Fruit fly (Drosophila melanogaster) whole organism, embryonic: ENCODE results near the gene CG31549.

Experiments used
- ATbp ChIP-seq: fragments of 200-800 bp; sonication (Bioruptor generic); optimal IDR thresholded peaks from 2 replicates; lab custom pipeline; 2017; ENCODE audit warnings: missing biosample characterization, mild to moderate bottlenecking, missing genetic modification characterization, missing genetic modification reagents
- Antp ChIP-seq: fragments of 200-800 bp; sonication (Bioruptor generic); optimal IDR thresholded peaks from 3 replicates; lab custom pipeline; 2016; ENCODE audit warnings: missing biosample characterization, missing genetic modification characterization
- CG10267 ChIP-seq: fragments of 200-800 bp; sonication (Bioruptor generic); optimal IDR thresholded peaks from 2 replicates; lab custom pipeline; 2018; ENCODE audit warnings: missing biosample characterization, mild to moderate bottlenecking, missing genetic modification characterization, moderate library complexity
- CG10321 ChIP-seq: fragments of 200-800 bp; sonication (Bioruptor generic); IDR thresholded peaks from 2 replicates; pipeline ENCODE4 v1.3.6; 2022; ENCODE audit warnings: missing biosample characterization, missing genetic modification characterization
- CG10366 ChIP-seq: fragments of 200-800 bp; sonication (Bioruptor generic); IDR thresholded peaks from 2 replicates; pipeline ENCODE4 v1.3.6; 2022; ENCODE audit warnings: missing biosample characterization, missing genetic modification characterization
- CG10543 ChIP-seq: fragments of 200-800 bp; sonication (Bioruptor generic); optimal IDR thresholded peaks from 3 replicates; lab custom pipeline; 2017; ENCODE audit warnings: missing biosample characterization, mild to moderate bottlenecking, missing genetic modification characterization, moderate library complexity
- CG11093 ChIP-seq: fragments of 200-800 bp; sonication (Bioruptor generic); IDR thresholded peaks from 3 replicates; pipeline ENCODE4 v1.3.6; 2022; ENCODE audit warnings: missing biosample characterization, missing genetic modification characterization
- CG12942 ChIP-seq: fragments of 200-800 bp; sonication (Bioruptor generic); optimal IDR thresholded peaks from 3 replicates; lab custom pipeline; 2016; ENCODE audit warnings: missing biosample characterization, missing genetic modification characterization
- CG15269 ChIP-seq: fragments of 200-800 bp; sonication (Bioruptor generic); optimal IDR thresholded peaks from 2 replicates; lab custom pipeline; 2018; ENCODE audit warnings: missing biosample characterization, mild to moderate bottlenecking, missing genetic modification characterization, moderate library complexity
- CG17912 ChIP-seq: fragments of 200-800 bp; sonication (Bioruptor generic); optimal IDR thresholded peaks from 2 replicates; lab custom pipeline; 2018; ENCODE audit warnings: missing biosample characterization, mild to moderate bottlenecking, missing genetic modification characterization
- CG18262 ChIP-seq: fragments of 200-800 bp; optimal IDR thresholded peaks from 3 replicates; lab custom pipeline; 2019; ENCODE audit warnings: missing biosample characterization, mild to moderate bottlenecking, missing genetic modification characterization, moderate library complexity
- CG31365 ChIP-seq: fragments of 200-800 bp; sonication (Bioruptor generic); optimal IDR thresholded peaks from 2 replicates; lab custom pipeline; 2018; ENCODE audit warnings: missing biosample characterization, mild to moderate bottlenecking, missing genetic modification characterization
- CG34376 ChIP-seq: fragments of 200-800 bp; sonication (Bioruptor generic); optimal IDR thresholded peaks from 2 replicates; lab custom pipeline; 2018; ENCODE audit warnings: missing biosample characterization, mild to moderate bottlenecking, missing genetic modification characterization
- CG7357 ChIP-seq: fragments of 200-800 bp; sonication (Bioruptor generic); IDR thresholded peaks from 3 replicates; pipeline ENCODE4 v1.3.6; 2022; ENCODE audit warnings: missing biosample characterization, missing genetic modification characterization
- CG7839 ChIP-seq: fragments of 200-800 bp; sonication (Bioruptor generic); optimal IDR thresholded peaks from 3 replicates; lab custom pipeline; 2018; ENCODE audit warnings: missing biosample characterization, mild to moderate bottlenecking, missing genetic modification characterization, moderate library complexity
- CG7987 ChIP-seq: fragments of 200-800 bp; sonication (Bioruptor generic); optimal IDR thresholded peaks from 2 replicates; lab custom pipeline; 2018; ENCODE audit warnings: missing biosample characterization, mild to moderate bottlenecking, missing genetic modification characterization, moderate library complexity
- CG8944 ChIP-seq: fragments of 200-800 bp; sonication (Bioruptor generic); optimal IDR thresholded peaks from 3 replicates; lab custom pipeline; 2016; ENCODE audit warnings: missing biosample characterization, missing genetic modification characterization
- CG9437 ChIP-seq: fragments of 200-800 bp; sonication (Bioruptor generic); optimal IDR thresholded peaks from 2 replicates; lab custom pipeline; 2018; ENCODE audit warnings: missing biosample characterization, mild to moderate bottlenecking, missing genetic modification characterization
- CG9727 ChIP-seq: fragments of 200-800 bp; sonication (Bioruptor generic); optimal IDR thresholded peaks from 3 replicates; lab custom pipeline; 2017; ENCODE audit warnings: missing biosample characterization, mild to moderate bottlenecking, missing genetic modification characterization
- CG9817 ChIP-seq: fragments of 200-800 bp; sonication (Bioruptor generic); optimal IDR thresholded peaks from 2 replicates; lab custom pipeline; 2018; ENCODE audit warnings: missing biosample characterization, mild to moderate bottlenecking, missing genetic modification characterization, moderate library complexity
- CkIIα-i1 ChIP-seq: fragments of 200-800 bp; sonication (Bioruptor generic); IDR thresholded peaks from 2 replicates; pipeline ENCODE4 v1.3.6; 2022; ENCODE audit warnings: missing biosample characterization, missing genetic modification characterization
- Dref ChIP-seq: fragments of 200-800 bp; sonication (Bioruptor generic); IDR thresholded peaks from 2 replicates; pipeline ENCODE4 v1.3.6; 2022; ENCODE audit warnings: missing biosample characterization, missing genetic modification characterization
- Fer1 ChIP-seq: fragments of 200-800 bp; sonication (Bioruptor generic); optimal IDR thresholded peaks from 2 replicates; lab custom pipeline; 2017; ENCODE audit warnings: missing biosample characterization, mild to moderate bottlenecking, missing genetic modification characterization
- HLH3B ChIP-seq: fragments of 200-800 bp; sonication (Bioruptor generic); IDR thresholded peaks from 2 replicates; pipeline ENCODE4 v1.3.6; 2022; ENCODE audit warnings: missing biosample characterization, missing genetic modification characterization
- Hr51 ChIP-seq, 2 experiments: fragments of 200-800 bp; sonication (Bioruptor generic); optimal IDR thresholded peaks; 2 replicates in 1 of 2; 3 replicates in 1 of 2; lab custom pipeline; 2016 to 2018; ENCODE audit warnings: missing biosample characterization in 2 of 2, missing genetic modification characterization in 2 of 2, mild to moderate bottlenecking in 1 of 2, moderate library complexity in 1 of 2
- Kr ChIP-seq: fragments of 200-800 bp; sonication (Bioruptor generic); optimal IDR thresholded peaks from 2 replicates; lab custom pipeline; 2017; ENCODE audit warnings: missing biosample characterization, mild to moderate bottlenecking, missing genetic modification characterization
- Mad ChIP-seq: fragments of 200-800 bp; sonication (Bioruptor generic); optimal IDR thresholded peaks from 2 replicates; lab custom pipeline; 2016; ENCODE audit warnings: missing biosample characterization, missing genetic modification characterization
- Pdp1 ChIP-seq, 2 experiments: fragments of 200-800 bp; sonication (Bioruptor generic); optimal IDR thresholded peaks; 3 replicates each; lab custom pipeline; 2016; ENCODE audit warnings: missing biosample characterization in 2 of 2, missing genetic modification characterization in 2 of 2, mild to moderate bottlenecking in 1 of 2, moderate library complexity in 1 of 2
- Usf ChIP-seq: fragments of 200-800 bp; sonication (Bioruptor generic); optimal IDR thresholded peaks from 2 replicates; lab custom pipeline; 2017; ENCODE audit warnings: missing genotype, missing biosample characterization, missing genetic modification characterization
- Xrp1 ChIP-seq: fragments of 200-800 bp; sonication (Bioruptor generic); IDR thresholded peaks from 2 replicates; pipeline ENCODE4 v1.3.6; 2022; ENCODE audit warnings: missing biosample characterization, missing genetic modification characterization
- ab ChIP-seq: fragments of 200-800 bp; sonication (Bioruptor generic); optimal IDR thresholded peaks from 2 replicates; lab custom pipeline; 2016; ENCODE audit warnings: missing biosample characterization, missing genetic modification characterization
- bcd ChIP-seq: fragments of 200-800 bp; sonication (Bioruptor generic); optimal IDR thresholded peaks from 2 replicates; lab custom pipeline; 2017; ENCODE audit warnings: missing biosample characterization, mild to moderate bottlenecking, missing genetic modification characterization
- cad ChIP-seq: fragments of >200 bp; optimal IDR thresholded peaks from 2 replicates; lab custom pipeline; 2017; ENCODE audit warnings: missing biosample characterization, missing genetic modification characterization
- corto ChIP-seq: fragments of 200-800 bp; sonication (Bioruptor generic); optimal IDR thresholded peaks from 2 replicates; lab custom pipeline; 2016; ENCODE audit warnings: missing biosample characterization, mild to moderate bottlenecking, missing genetic modification characterization, moderate library complexity
- cwo ChIP-seq: fragments of 200-800 bp; sonication (Bioruptor generic); optimal IDR thresholded peaks from 3 replicates; lab custom pipeline; 2017; ENCODE audit warnings: missing biosample characterization, missing genetic modification characterization, mild to moderate bottlenecking, moderate library complexity, missing genetic modification reagents
- disco-r ChIP-seq: fragments of 200-800 bp; sonication (Bioruptor generic); optimal IDR thresholded peaks from 2 replicates; lab custom pipeline; 2016; ENCODE audit warnings: missing biosample characterization, missing genetic modification characterization
- dmrt99B ChIP-seq: fragments of 200-800 bp; sonication (Bioruptor generic); optimal IDR thresholded peaks from 2 replicates; lab custom pipeline; 2018; ENCODE audit warnings: missing biosample characterization, mild to moderate bottlenecking, missing genetic modification characterization, moderate library complexity
- ewg ChIP-seq: fragments of 200-800 bp; sonication (Bioruptor generic); optimal IDR thresholded peaks from 3 replicates; lab custom pipeline; 2017; ENCODE audit warnings: mild to moderate bottlenecking, missing biosample characterization, missing genetic modification reagents, missing genetic modification characterization
- ftz-f1 ChIP-seq: fragments of 200-800 bp; sonication (Bioruptor generic); optimal IDR thresholded peaks from 2 replicates; lab custom pipeline; 2016; ENCODE audit warnings: missing biosample characterization, missing genetic modification characterization
- gem ChIP-seq: fragments of 200-800 bp; sonication (Bioruptor generic); optimal IDR thresholded peaks from 2 replicates; lab custom pipeline; 2019; ENCODE audit warnings: missing biosample characterization, mild to moderate bottlenecking, missing genetic modification characterization, moderate library complexity
- gro ChIP-seq: fragments of 200-800 bp; sonication (Bioruptor generic); optimal IDR thresholded peaks from 2 replicates; lab custom pipeline; 2016; ENCODE audit warnings: missing biosample characterization, missing genetic modification characterization
- gsb ChIP-seq: fragments of 200-800 bp; sonication (Bioruptor generic); IDR thresholded peaks from 2 replicates; pipeline ENCODE4 v1.3.6; 2022; ENCODE audit warnings: missing biosample characterization, missing genetic modification characterization
- hth ChIP-seq: fragments of >200 bp; optimal IDR thresholded peaks from 2 replicates; lab custom pipeline; 2017; ENCODE audit warnings: inconsistent platforms
- ken ChIP-seq: fragments of 200-800 bp; sonication (Bioruptor generic); IDR thresholded peaks from 3 replicates; pipeline ENCODE4 v1.3.6; 2022; ENCODE audit warnings: missing biosample characterization, missing genetic modification characterization
- pfk ChIP-seq: fragments of 200-800 bp; sonication (Bioruptor generic); optimal IDR thresholded peaks from 2 replicates; lab custom pipeline; 2018; ENCODE audit warnings: missing biosample characterization, mild to moderate bottlenecking, missing genetic modification characterization, moderate library complexity
- pum ChIP-seq: fragments of 200-800 bp; sonication (Bioruptor generic); optimal IDR thresholded peaks from 2 replicates; lab custom pipeline; 2016; ENCODE audit warnings: missing biosample characterization, missing genetic modification characterization
- rib ChIP-seq: fragments of 200-800 bp; sonication (Bioruptor generic); IDR thresholded peaks from 2 replicates; pipeline ENCODE4 v1.3.6; 2022; ENCODE audit warnings: missing biosample characterization, missing genetic modification characterization
- seq ChIP-seq: fragments of 200-800 bp; sonication (Bioruptor generic); IDR thresholded peaks from 2 replicates; pipeline ENCODE4 v1.3.6; 2022; ENCODE audit warnings: missing biosample characterization, missing genetic modification characterization
- so ChIP-seq: fragments of 200-800 bp; sonication (Bioruptor generic); IDR thresholded peaks from 3 replicates; pipeline ENCODE4 v1.3.6; 2022; ENCODE audit warnings: missing biosample characterization, missing genetic modification characterization
- toy ChIP-seq: fragments of 200-800 bp; sonication (Bioruptor generic); IDR thresholded peaks from 2 replicates; pipeline ENCODE4 v1.3.6; 2022; ENCODE audit warnings: missing biosample characterization, missing genetic modification characterization
- zfh2 ChIP-seq: fragments of 200-800 bp; sonication (Bioruptor generic); optimal IDR thresholded peaks from 2 replicates; lab custom pipeline; 2016; ENCODE audit warnings: missing biosample characterization, missing genetic modification characterization

CG31549 gene

dm6 chr3R:5600361-5601043 lies 31.5 kb upstream of the CG31549 start (continued):
- TF ChIP-seq seq (GFP tag; lab: Robert Waterston, UW): no peak
- TF ChIP-seq ken (GFP tag; lab: Robert Waterston, UW): no peak
- no peak for TF ChIP-seq gem
- no peak for TF ChIP-seq ab (GFP tag; lab: Kevin White, UChicago)
- peak; percentile 96 for TF ChIP-seq CG10543 (GFP tag; lab: Kevin White, UChicago)
- TF ChIP-seq so (GFP tag; lab: Robert Waterston, UW): no peak
- peak; percentile 42 for TF ChIP-seq Fer1 (GFP tag; lab: Kevin White, UChicago)
- no peak for TF ChIP-seq dmrt99B (tag; lab: Kevin White, UChicago)
- TF ChIP-seq hth (lab: Kevin White, UChicago): no peak
- no peak for TF ChIP-seq CG12942 (GFP tag; lab: Kevin White, UChicago)
- peak; percentile 92 for TF ChIP-seq pfk
- no peak for TF ChIP-seq ewg (GFP tag; lab: Kevin White, UChicago)
- peak; percentile 84 for TF ChIP-seq CG34376 (GFP tag; lab: Kevin White, UChicago)
- TF ChIP-seq CG17912: peak; percentile 85
- no peak for TF ChIP-seq CG8944 (GFP tag; lab: Kevin White, UChicago)
- TF ChIP-seq ftz-f1 (GFP tag; lab: Kevin White, UChicago): peak; percentile 78
- TF ChIP-seq CG7839: no peak
- TF ChIP-seq Kr (GFP tag; lab: Kevin White, UChicago): no peak
- peak; percentile 55 for TF ChIP-seq corto (GFP tag; lab: Kevin White, UChicago)
- TF ChIP-seq CG9437 (GFP tag; lab: Kevin White, UChicago): no peak
- no peak for TF ChIP-seq CG10366
- no peak for TF ChIP-seq ATbp
- no peak for TF ChIP-seq CG9727
- TF ChIP-seq CG7357 (GFP tag; lab: Robert Waterston, UW): no peak
- no peak for TF ChIP-seq Xrp1 (GFP tag; lab: Robert Waterston, UW)

DNA sequence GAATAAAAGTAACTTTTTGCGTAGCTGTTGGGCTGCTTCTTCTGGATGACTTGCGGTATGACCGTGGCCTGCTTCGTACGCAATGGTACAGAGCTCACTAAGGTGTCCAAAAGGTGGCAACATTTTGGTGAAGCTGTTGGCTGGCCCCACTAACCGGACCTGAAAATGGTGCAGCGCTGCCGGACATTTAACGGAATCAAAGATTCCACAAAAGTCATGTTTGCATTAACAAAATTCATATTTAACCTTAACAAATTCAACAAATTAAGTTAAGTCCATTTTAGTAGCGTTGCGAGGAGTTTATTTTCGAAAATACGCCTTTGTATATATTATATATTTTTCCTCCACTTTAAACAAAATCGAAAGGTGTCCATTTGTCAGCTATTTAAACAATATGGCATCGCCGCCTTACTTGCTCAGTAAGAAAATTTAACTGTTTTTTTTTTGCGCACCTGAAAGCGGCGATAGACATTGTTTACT lies 30.9 kb upstream of the CG31549 start, which contains the start of the genes kra and SecS:
kra (minus strand) TSS at position 93 of the 480 bp plus-strand sequence.
SecS (plus strand) TSS at position 390 of the 480 bp plus-strand sequence.
- no peak for TF ChIP-seq gsb (GFP tag; lab: Robert Waterston, UW)
- TF ChIP-seq CG7987 (GFP tag; lab: Kevin White, UChicago): peak; percentile 57
- TF ChIP-seq cad (GFP tag; lab: Kevin White, UChicago): no peak
- TF ChIP-seq zfh2 (GFP tag; lab: Kevin White, UChicago): peak; percentile 46
- TF ChIP-seq HLH3B (GFP tag; lab: Robert Waterston, UW): no peak
- no peak for TF ChIP-seq Usf (GFP tag; lab: Kevin White, UChicago)
- peak; percentile 63 for TF ChIP-seq bcd (GFP tag; lab: Kevin White, UChicago)
- peak; percentile 13 to 51 for TF ChIP-seq Pdp1 (GFP tag; optimal IDR thresholded peaks at IDR 0.05; lab: Kevin White, UChicago)
- no peak for TF ChIP-seq CG11093 (GFP tag; lab: Robert Waterston, UW)
- TF ChIP-seq CG9817 (tag; lab: Kevin White, UChicago): peak; percentile 75
- no peak for TF ChIP-seq toy (GFP tag; lab: Robert Waterston, UW)
- no peak for TF ChIP-seq Dref (GFP tag; lab: Robert Waterston, UW)
- peak; percentile 75 for TF ChIP-seq gem
- peak; percentile 27 for TF ChIP-seq CG18262 (tag; lab: Kevin White, UChicago)
- no peak for TF ChIP-seq disco-r
- peak; percentile 52 for TF ChIP-seq pum (GFP tag; lab: Kevin White, UChicago)
- TF ChIP-seq CG15269 (tag; lab: Kevin White, UChicago): peak; percentile 54
- peak; percentile 72 to 77 for TF ChIP-seq Hr51 (GFP tag; optimal IDR thresholded peaks at IDR 0.05; lab: Kevin White, UChicago)
- no peak for TF ChIP-seq CG31365 (tag; lab: Kevin White, UChicago)
- no peak for TF ChIP-seq cwo (GFP tag; lab: Kevin White, UChicago)
- peak; percentile 71 for TF ChIP-seq Mad (GFP tag; lab: Kevin White, UChicago)
- no peak for TF ChIP-seq CG10321 (GFP tag; lab: Robert Waterston, UW)
- TF ChIP-seq rib (GFP tag; lab: Robert Waterston, UW): no peak
- no peak for TF ChIP-seq CkIIα-i1 (GFP tag; lab: Robert Waterston, UW)
- peak; percentile 35 for TF ChIP-seq Antp (GFP tag; lab: Kevin White, UChicago)
- no peak for TF ChIP-seq gro (GFP tag; lab: Kevin White, UChicago)
- TF ChIP-seq CG10267 (tag; lab: Kevin White, UChicago): peak; percentile 66
